Fruit fly (Drosophila melanogaster): ENCODE measurements around the gene CG34345.

DNA sequence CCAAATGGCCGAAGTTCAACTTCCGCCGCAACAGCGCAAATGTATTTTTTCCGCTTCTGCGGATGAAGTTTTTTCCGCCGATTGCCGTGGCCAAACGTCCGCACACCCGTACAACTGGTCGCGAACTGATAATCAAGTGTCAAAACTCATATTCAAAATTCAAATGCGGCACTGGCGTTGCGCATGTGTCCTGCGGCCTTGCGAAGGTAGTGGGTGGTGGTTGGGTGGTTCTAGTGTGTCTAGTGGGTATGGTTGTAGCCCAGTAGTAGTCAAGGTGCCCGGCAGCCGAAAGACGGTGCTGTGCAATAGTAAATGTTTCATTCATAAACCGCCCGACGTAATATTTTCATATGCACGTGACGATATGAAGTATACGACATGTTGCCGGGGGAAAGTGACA lies 1.3 kb upstream of the CG34345 start, which contains the start of gene DIP-iota:
- TF ChIP-seq Myb (GFP tag; optimal IDR thresholded peaks at IDR 0.05) (no peak), Dad (GFP tag; optimal IDR thresholded peaks at IDR 0.05) (no peak), CG13287 (GFP tag; IDR thresholded peaks at IDR 0.05; ENCODE audit: partially characterized antibody) (no peak), jumu (GFP tag; optimal IDR thresholded peaks at IDR 0.05) (no peak), vnd (GFP tag; IDR thresholded peaks at IDR 0.05; ENCODE audit: partially characterized antibody) (no peak)

Data from whole organism, embryonic.